Fruit fly (Drosophila melanogaster): ENCODE data around the gene CG3726.

The CG3726 gene

dm6 chrX:5926718-5927117 is 9.8 kb downstream of the CG3726 start (continued):
- no peak for TF ChIP-seq Eip93F (GFP tag; optimal IDR thresholded peaks at IDR 0.05)
- TF ChIP-seq acj6 (GFP tag; optimal IDR thresholded peaks at IDR 0.05): peak; percentile 78
- TF ChIP-seq CG8319 (GFP tag; optimal IDR thresholded peaks at IDR 0.05): peak; percentile 47
- TF ChIP-seq Eip75B (GFP tag; optimal IDR thresholded peaks at IDR 0.05): peak; percentile 10
- peak; percentile 81 for TF ChIP-seq CG32006 (GFP tag; optimal IDR thresholded peaks at IDR 0.05)
- peak; percentile 46 for TF ChIP-seq Gug (GFP tag; IDR thresholded peaks at IDR 0.05)
- TF ChIP-seq CG6163 (GFP tag; IDR thresholded peaks at IDR 0.05): peak; percentile 80
- peak; percentile 73 for TF ChIP-seq CG3919 (GFP tag; optimal IDR thresholded peaks at IDR 0.05)
- TF ChIP-seq CG3032 (tag; optimal IDR thresholded peaks at IDR 0.05): peak; percentile 60
- peak; percentile 52 for TF ChIP-seq cyc (GFP tag; optimal IDR thresholded peaks at IDR 0.05)
- TF ChIP-seq Eip78C (GFP tag): peak; percentile 85
- peak; percentile 65 for TF ChIP-seq CG7368 (GFP tag; optimal IDR thresholded peaks at IDR 0.05)
- no peak for TF ChIP-seq Hr38 (GFP tag; optimal IDR thresholded peaks at IDR 0.05)
- TF ChIP-seq Sox102F (GFP tag; optimal IDR thresholded peaks at IDR 0.05): peak; percentile 50
- TF ChIP-seq CG10669 (GFP tag; optimal IDR thresholded peaks at IDR 0.05): peak; percentile 67
- peak; percentile 53 for TF ChIP-seq fd59A (GFP tag; optimal IDR thresholded peaks at IDR 0.05)

- TF ChIP-seq topi (GFP tag; optimal IDR thresholded peaks at IDR 0.05) (peak; percentile 76), vri (GFP tag; optimal IDR thresholded peaks at IDR 0.05) (peak; percentile 28), CG8119 (GFP tag; IDR thresholded peaks at IDR 0.05) (peak; percentile 88), Hr4 (GFP tag; optimal IDR thresholded peaks at IDR 0.05) (peak; percentile 78), CG15336 (GFP tag; IDR thresholded peaks at IDR 0.05) (peak; percentile 90), eg (GFP tag; IDR thresholded peaks at IDR 0.05) (peak; percentile 85), CG6163 (GFP tag; IDR thresholded peaks at IDR 0.05) (peak; percentile 90), dac (GFP tag; optimal IDR thresholded peaks at IDR 0.05) (peak; percentile 64), CG11902 (GFP tag; optimal IDR thresholded peaks at IDR 0.05) (peak; percentile 59), CG9139 (GFP tag; optimal IDR thresholded peaks at IDR 0.05) (peak; percentile 22), Blimp-1 (GFP tag; optimal IDR thresholded peaks at IDR 0.05) (no peak), CG6854 (GFP tag; optimal IDR thresholded peaks at IDR 0.05) (no peak), CG6808 (GFP tag; optimal IDR thresholded peaks at IDR 0.05) (peak; percentile 68), Hr39 (GFP tag; optimal IDR thresholded peaks at IDR 0.05) (peak; percentile 79), CG34406 (GFP tag; optimal IDR thresholded peaks at IDR 0.05) (peak; percentile 54), dsx (GFP tag; optimal IDR thresholded peaks at IDR 0.05; ENCODE audit: poor library complexity, severe bottlenecking) (peak; percentile 79), Eip78C (GFP tag) (peak; percentile 96), CG8319 (GFP tag; optimal IDR thresholded peaks at IDR 0.05) (peak; percentile 48), esn (GFP tag; optimal IDR thresholded peaks at IDR 0.05) (peak; percentile 68), CG10669 (GFP tag; optimal IDR thresholded peaks at IDR 0.05) (peak; percentile 75), fd85E (GFP tag; optimal IDR thresholded peaks at IDR 0.05) (peak; percentile 16), Smox (GFP tag; optimal IDR thresholded peaks at IDR 0.05) (peak; percentile 66), pdm3 (GFP tag; optimal IDR thresholded peaks at IDR 0.05) (peak; percentile 87), Gug (GFP tag; IDR thresholded peaks at IDR 0.05) (peak; percentile 71), achi (GFP tag; optimal IDR thresholded peaks at IDR 0.05) (peak; percentile 78), lz (GFP tag; optimal IDR thresholded peaks at IDR 0.05) (peak; percentile 75), CG11762 (GFP tag; optimal IDR thresholded peaks at IDR 0.05; ENCODE audit: insufficient read depth) (peak; percentile 82), CG3919 (GFP tag; optimal IDR thresholded peaks at IDR 0.05) (peak; percentile 88), acj6 (GFP tag; optimal IDR thresholded peaks at IDR 0.05) (peak; percentile 74), Met (GFP tag; optimal IDR thresholded peaks at IDR 0.05) (peak; percentile 67), CG1621 (tag; optimal IDR thresholded peaks at IDR 0.05) (peak; percentile 69), cyc (GFP tag; optimal IDR thresholded peaks at IDR 0.05) (peak; percentile 82), CG3032 (tag; optimal IDR thresholded peaks at IDR 0.05) (peak; percentile 75), Eip93F (GFP tag; optimal IDR thresholded peaks at IDR 0.05) (no peak), Lpt (GFP tag; optimal IDR thresholded peaks at IDR 0.05) (peak; percentile 82), Sox102F (GFP tag; optimal IDR thresholded peaks at IDR 0.05) (peak; percentile 60), svp (GFP tag) (peak; percentile 86), CG8632 (GFP tag; optimal IDR thresholded peaks at IDR 0.05) (peak; percentile 71), Sox14 (GFP tag; optimal IDR thresholded peaks at IDR 0.05) (peak; percentile 90), Ets96B (tag; optimal IDR thresholded peaks at IDR 0.05) (peak; percentile 80), fd59A (GFP tag; optimal IDR thresholded peaks at IDR 0.05) (peak; percentile 65), CG6276 (GFP tag; optimal IDR thresholded peaks at IDR 0.05) (peak; percentile 64), fkh (GFP tag; optimal IDR thresholded peaks at IDR 0.05) (no peak), Hr38 (GFP tag; optimal IDR thresholded peaks at IDR 0.05) (no peak)
Measured at dm6 chrX:5932345-5932995, 15.6 kb downstream of the CG3726 start.

Measured in whole organism, prepupa.